Worm (Caenorhabditis elegans) whole organism, L4 larva: ENCODE results near the gene F58E6.5.

Source experiments
- T20F7.1 ChIP-seq: fragments of 200-800 bp; sonication (Bioruptor generic); optimal IDR thresholded peaks from 2 replicates; lab custom pipeline; 2018; ENCODE audit warnings: mild to moderate bottlenecking, missing genetic modification characterization, missing compliant biosample characterization
- aha-1 ChIP-seq: fragments of 150-350 bp; peaks from one replicate; lab custom pipeline; 2014; ENCODE audit warnings: missing biosample characterization, missing genetic modification characterization
- ctbp-1 ChIP-seq: fragments of 200-800 bp; sonication (Bioruptor generic); IDR thresholded peaks from 2 replicates; pipeline ENCODE4 v1.3.6; 2022; ENCODE audit warnings: missing genetic modification reagents, missing genetic modification characterization, missing compliant biosample characterization
- dmd-6 ChIP-seq: fragments of 200-800 bp; sonication (Bioruptor generic); IDR thresholded peaks from 2 replicates; pipeline ENCODE4 v1.3.6; 2022; ENCODE audit warnings: missing genetic modification reagents, missing genetic modification characterization, missing compliant biosample characterization
- duxl-1 ChIP-seq: sonication (generic microtip); optimal IDR thresholded peaks from 2 replicates; lab custom pipeline; 2016; ENCODE audit warnings: mild to moderate bottlenecking, missing genetic modification characterization, moderate library complexity, missing compliant biosample characterization; ENCODE audit not compliant: poor library complexity
- jun-1 ChIP-seq: fragments of 150-350 bp; optimal IDR thresholded peaks from 2 replicates; lab custom pipeline; 2014; ENCODE audit warnings: missing biosample characterization, missing genetic modification reagents, missing genetic modification characterization
- nhr-28 ChIP-seq: fragments of 150-350 bp; optimal IDR thresholded peaks from 2 replicates; lab custom pipeline; 2014; ENCODE audit warnings: missing biosample characterization, missing genetic modification characterization
- skn-1 ChIP-seq: fragments of 150-350 bp; optimal IDR thresholded peaks from 2 replicates; lab custom pipeline; 2014; ENCODE audit warnings: missing biosample characterization, missing genetic modification characterization
- unc-39 ChIP-seq: sonication (generic microtip); optimal IDR thresholded peaks from 2 replicates; lab custom pipeline; 2017; ENCODE audit warnings: missing biosample characterization, missing genetic modification characterization
- zag-1 ChIP-seq: fragments of 150-350 bp; optimal IDR thresholded peaks from 2 replicates; lab custom pipeline; 2014; ENCODE audit warnings: missing biosample characterization, missing genetic modification characterization

ce11 chrV:9754459-9754858 lies at the start of gene F58E6.5:
- TF ChIP-seq aha-1 (tag; lab: Kevin White, UChicago) = no peak
- no peak for TF ChIP-seq unc-39 (tag; lab: Kevin White, UChicago)
- no peak for TF ChIP-seq duxl-1
- no peak for TF ChIP-seq T20F7.1 (GFP tag; lab: Kevin White, UChicago)
- TF ChIP-seq nhr-28 = no peak
- TF ChIP-seq dmd-6 = no peak
- TF ChIP-seq zag-1 (tag; lab: Kevin White, UChicago) = no peak
- TF ChIP-seq ctbp-1 (GFP tag; lab: Robert Waterston, UW) = no peak
- TF ChIP-seq skn-1 (tag; lab: Kevin White, UChicago) = no peak
- TF ChIP-seq jun-1 (tag; lab: Kevin White, UChicago) = no peak
